Worm (Caenorhabditis elegans) whole organism, young adult: ENCODE results near the gene C13G3.12.

Source experiments
- F37B4.10 ChIP-seq: fragments of 200-800 bp; sonication (Bioruptor generic); IDR thresholded peaks from 2 replicates; pipeline ENCODE4 v1.3.6; 2022; ENCODE audit warnings: missing genetic modification characterization, missing compliant biosample characterization
- F55B11.4 ChIP-seq: sonication (generic microtip); optimal IDR thresholded peaks from 2 replicates; lab custom pipeline; 2016; ENCODE audit warnings: missing compliant biosample characterization, missing genetic modification characterization, borderline replicate concordance; ENCODE audit not compliant: insufficient read depth
- T26A5.8 ChIP-seq: sonication (generic microtip); optimal IDR thresholded peaks from 2 replicates; lab custom pipeline; 2016; ENCODE audit warnings: missing genetic modification characterization, missing compliant biosample characterization
- attf-6 ChIP-seq: fragments of 200-800 bp; sonication (Bioruptor generic); IDR thresholded peaks from 2 replicates; pipeline ENCODE4 v1.3.6; 2022; ENCODE audit warnings: missing genetic modification reagents, missing genetic modification characterization, missing compliant biosample characterization
- dpff-1 ChIP-seq: sonication (generic microtip); optimal IDR thresholded peaks from 2 replicates; lab custom pipeline; 2017; ENCODE audit warnings: mild to moderate bottlenecking, missing genetic modification characterization, missing compliant biosample characterization
- dpl-1 ChIP-seq: fragments of 150-350 bp; optimal IDR thresholded peaks from 2 replicates; lab custom pipeline; 2014; ENCODE audit warnings: missing biosample characterization, missing genetic modification reagents, missing genetic modification characterization
- madf-10 ChIP-seq: sonication (generic microtip); optimal IDR thresholded peaks from 2 replicates; lab custom pipeline; 2016; ENCODE audit warnings: mild to moderate bottlenecking, missing genetic modification characterization, missing compliant biosample characterization
- madf-6 ChIP-seq: fragments of 200-800 bp; sonication (Bioruptor generic); IDR thresholded peaks from 2 replicates; pipeline ENCODE4 v1.3.6; 2022; ENCODE audit warnings: missing genetic modification reagents, missing genetic modification characterization, missing compliant biosample characterization
- nhr-120 ChIP-seq: fragments of 200-800 bp; sonication (Bioruptor generic); IDR thresholded peaks from 2 replicates; pipeline ENCODE4 v1.3.6; 2022; ENCODE audit warnings: missing genetic modification characterization, missing compliant biosample characterization
- unc-62 ChIP-seq: fragments of 150-350 bp; optimal IDR thresholded peaks from 2 replicates; lab custom pipeline; 2014; ENCODE audit warnings: missing biosample characterization, missing genetic modification reagents, missing genetic modification characterization
- ztf-22 ChIP-seq: fragments of 200-800 bp; sonication (Bioruptor generic); optimal IDR thresholded peaks from 2 replicates; lab custom pipeline; 2018; ENCODE audit warnings: mild to moderate bottlenecking, missing genetic modification characterization, moderate library complexity, missing compliant biosample characterization

ce11 chrV:11069277-11069676 is 46.6 kb upstream of the C13G3.12 start, which contains the start of gene T04C12.8:
- TF ChIP-seq T26A5.8 (no peak), F37B4.10 (GFP tag; lab: Robert Waterston, UW) (no peak), ztf-22 (GFP tag; lab: Kevin White, UChicago) (peak; percentile 84), madf-6 (GFP tag; lab: Robert Waterston, UW) (no peak), dpff-1 (tag; lab: Kevin White, UChicago) (no peak), attf-6 (GFP tag; lab: Robert Waterston, UW) (no peak), unc-62 (GFP tag; lab: Kevin White, UChicago) (peak; percentile 88), F55B11.4 (tag; lab: Kevin White, UChicago) (no peak), nhr-120 (no peak), madf-10 (tag; lab: Kevin White, UChicago) (no peak), dpl-1 (GFP tag; lab: Kevin White, UChicago) (no peak)
